Fruit fly (Drosophila melanogaster): ENCODE data around the gene Cdk5alpha.
A peak's percentile ranks its signal among the peaks of the same experiment; 100 is the strongest.

Cdk5alpha gene

dm6 chr2L:10322773-10323487 lies 12.2 kb upstream of the Cdk5alpha start, which contains the start of gene CG5381:
Gene CG5381, minus strand, starts transcription at chr2L:10323102.
- TF ChIP-seq CG8478 (optimal IDR thresholded peaks at IDR 0.05) (no peak), CTCF (optimal IDR thresholded peaks at IDR 0.05) (no peak)

dm6 chr2L:10322176-10322575 lies 11.4 kb upstream of the Cdk5alpha start, which contains the start of gene CG4995:
Gene CG4995, plus strand, starts transcription at chr2L:10322476.
- TF ChIP-seq CG8478 (optimal IDR thresholded peaks at IDR 0.05) = no peak
- TF ChIP-seq CTCF (optimal IDR thresholded peaks at IDR 0.05) = no peak

- TF ChIP-seq CG8478 (optimal IDR thresholded peaks at IDR 0.05) (no peak), CTCF (optimal IDR thresholded peaks at IDR 0.05) (no peak)
These were observed 10.9 kb upstream of the Cdk5alpha start for dm6 chr2L:10321612-10322011.

dm6 chr2L:10321036-10321583 lies 10.4 kb upstream of the Cdk5alpha start:
- TF ChIP-seq CG8478 (optimal IDR thresholded peaks at IDR 0.05) (no peak), CTCF (optimal IDR thresholded peaks at IDR 0.05) (no peak)

dm6 chr2L:10320174-10320775 lies 9.5 kb upstream of the Cdk5alpha start:
- TF ChIP-seq CG8478 (optimal IDR thresholded peaks at IDR 0.05) = no peak
- no peak for TF ChIP-seq CTCF (optimal IDR thresholded peaks at IDR 0.05)

dm6 chr2L:10315888-10316287 lies 5.1 kb upstream of the Cdk5alpha start:
- TF ChIP-seq CTCF (optimal IDR thresholded peaks at IDR 0.05) (no peak), CG8478 (optimal IDR thresholded peaks at IDR 0.05) (no peak)

- no peak for TF ChIP-seq CTCF (optimal IDR thresholded peaks at IDR 0.05)
- TF ChIP-seq CG8478 (optimal IDR thresholded peaks at IDR 0.05) = no peak
These were observed 3.8 kb upstream of the Cdk5alpha start, which contains the start of the genes Usp14 and CG4972 for dm6 chr2L:10314327-10315210. Gene Usp14, minus strand, starts transcription at chr2L:10314396. Gene CG4972, plus strand, starts transcription at chr2L:10314792.

- TF ChIP-seq CG8478 (optimal IDR thresholded peaks at IDR 0.05) (no peak), CTCF (optimal IDR thresholded peaks at IDR 0.05) (peak in 1 of 2 experiments; percentile 6)
These were observed 1.1 kb upstream of the Cdk5alpha start for dm6 chr2L:10311822-10312221.

dm6 chr2L:10306518-10307260 lies 4.1 kb downstream of the Cdk5alpha start, which contains the start of the genes CG5390 and CG4968:
Gene CG5390, minus strand, starts transcription at chr2L:10306594.
Gene CG4968, plus strand, starts transcription at chr2L:10306922.
- TF ChIP-seq CTCF (optimal IDR thresholded peaks at IDR 0.05) (no peak), CG8478 (optimal IDR thresholded peaks at IDR 0.05) (no peak)

- TF ChIP-seq CTCF (optimal IDR thresholded peaks at IDR 0.05) (no peak), CG8478 (optimal IDR thresholded peaks at IDR 0.05) (no peak)
These were observed 5.1 kb downstream of the Cdk5alpha start for dm6 chr2L:10305538-10306147.

dm6 chr2L:10303786-10304185 lies 7.0 kb downstream of the Cdk5alpha start, which contains the start of gene nmd:
Gene nmd, minus strand, starts transcription at chr2L:10303947.
- no peak for TF ChIP-seq CG8478 (optimal IDR thresholded peaks at IDR 0.05)
- peak in 1 of 2 experiments; percentile 48 for TF ChIP-seq CTCF (optimal IDR thresholded peaks at IDR 0.05)

- no peak for TF ChIP-seq CTCF (optimal IDR thresholded peaks at IDR 0.05)
- no peak for TF ChIP-seq CG8478 (optimal IDR thresholded peaks at IDR 0.05)
These were observed 8.8 kb downstream of the Cdk5alpha start, which contains the start of gene CG13138 for dm6 chr2L:10301918-10302317. Gene CG13138, minus strand, starts transcription at chr2L:10302018.

- TF ChIP-seq CG8478 (optimal IDR thresholded peaks at IDR 0.05) (no peak), CTCF (optimal IDR thresholded peaks at IDR 0.05) (no peak)
These were observed 11.0 kb downstream of the Cdk5alpha start, which contains the start of gene CYLD for dm6 chr2L:10299810-10300147. Gene CYLD, minus strand, starts transcription at chr2L:10299847.
